Fruit fly (Drosophila melanogaster): ENCODE data around the gene CG6290.
A peak's percentile ranks its signal among the peaks of the same experiment; 100 is the strongest.

The CG6290 gene

dm6 chrX:18483261-18484218 is 46.2 kb downstream of the CG6290 start, which contains the start of gene Hayan (continued):
- TF ChIP-seq CG11902 (GFP tag; optimal IDR thresholded peaks at IDR 0.05): no peak
- peak; percentile 20 for TF ChIP-seq CG3032 (tag; optimal IDR thresholded peaks at IDR 0.05)
- no peak for TF ChIP-seq CG10631 (GFP tag; optimal IDR thresholded peaks at IDR 0.05)
- no peak for TF ChIP-seq cyc (GFP tag; optimal IDR thresholded peaks at IDR 0.05)
- TF ChIP-seq CG6854 (GFP tag; optimal IDR thresholded peaks at IDR 0.05): peak; percentile 88
- TF ChIP-seq OdsH (GFP tag; optimal IDR thresholded peaks at IDR 0.05): peak; percentile 6
- TF ChIP-seq esn (GFP tag; optimal IDR thresholded peaks at IDR 0.05): peak; percentile 21
- peak; percentile 41; the same call in 1 of the 3 replicates for TF ChIP-seq CG8119 (GFP tag; IDR thresholded peaks at IDR 0.05)
- TF ChIP-seq Hr39 (GFP tag; optimal IDR thresholded peaks at IDR 0.05): no peak
- TF ChIP-seq CG10669 (GFP tag; optimal IDR thresholded peaks at IDR 0.05): peak; percentile 16
- TF ChIP-seq achi (GFP tag; optimal IDR thresholded peaks at IDR 0.05): no peak
- peak; percentile 99 for TF ChIP-seq svp (GFP tag)
- TF ChIP-seq eg (GFP tag; IDR thresholded peaks at IDR 0.05): peak; percentile 41; the same call in 1 of the 3 replicates
- TF ChIP-seq spab (GFP tag; optimal IDR thresholded peaks at IDR 0.05): peak; percentile 29
- TF ChIP-seq dsx (GFP tag; optimal IDR thresholded peaks at IDR 0.05; ENCODE audit: poor library complexity, severe bottlenecking): peak; percentile 14

- peak; percentile 67 for TF ChIP-seq CG1621 (tag; optimal IDR thresholded peaks at IDR 0.05)
- peak; percentile 17 for TF ChIP-seq esn (GFP tag; optimal IDR thresholded peaks at IDR 0.05)
- peak; percentile 13 for TF ChIP-seq CG6808 (GFP tag; optimal IDR thresholded peaks at IDR 0.05)
- no peak for TF ChIP-seq Sox14 (GFP tag; optimal IDR thresholded peaks at IDR 0.05)
- peak; percentile 41 for TF ChIP-seq CG32006 (GFP tag; optimal IDR thresholded peaks at IDR 0.05)
- no peak for TF ChIP-seq dac (GFP tag; optimal IDR thresholded peaks at IDR 0.05)
- peak; percentile 20 for TF ChIP-seq CG9139 (GFP tag; optimal IDR thresholded peaks at IDR 0.05)
- TF ChIP-seq achi (GFP tag; optimal IDR thresholded peaks at IDR 0.05): no peak
- peak; percentile 21 for TF ChIP-seq Eip75B (GFP tag; optimal IDR thresholded peaks at IDR 0.05)
- no peak for TF ChIP-seq fd59A (GFP tag; optimal IDR thresholded peaks at IDR 0.05)
- TF ChIP-seq Eip93F (GFP tag; optimal IDR thresholded peaks at IDR 0.05): no peak
- TF ChIP-seq svp (GFP tag): peak; percentile 98
- no peak for TF ChIP-seq CG11762 (GFP tag; optimal IDR thresholded peaks at IDR 0.05; ENCODE audit: insufficient read depth)
- TF ChIP-seq net (GFP tag; optimal IDR thresholded peaks at IDR 0.05): peak; percentile 12
- peak; percentile 26 for TF ChIP-seq Hr4 (GFP tag; optimal IDR thresholded peaks at IDR 0.05)
- TF ChIP-seq CG34406 (GFP tag; optimal IDR thresholded peaks at IDR 0.05): peak; percentile 2
- TF ChIP-seq cyc (GFP tag; optimal IDR thresholded peaks at IDR 0.05): no peak
These were observed 49.2 kb downstream of the CG6290 start, which contains the start of gene psh for dm6 chrX:18486356-18487059. Gene psh, minus strand, starts transcription at chrX:18486921.
